Worm (Caenorhabditis elegans) whole organism, L1 larva: ENCODE results near the gene cTel54X.2.

ENCODE experiments used
- F16B12.6 ChIP-seq: fragments of 150-350 bp; optimal IDR thresholded peaks from 2 replicates; lab custom pipeline; 2014; ENCODE audit warnings: missing biosample characterization, missing genetic modification characterization
- aly-2 ChIP-seq: fragments of 150-350 bp; optimal IDR thresholded peaks from 2 replicates; lab custom pipeline; 2014; ENCODE audit warnings: missing biosample characterization, missing genetic modification characterization
- ceh-63 ChIP-seq: fragments of 200-800 bp; sonication (Bioruptor generic); optimal IDR thresholded peaks from 2 replicates; lab custom pipeline; 2018; ENCODE audit warnings: mild to moderate bottlenecking, missing genetic modification characterization, missing compliant biosample characterization
- ceh-8 ChIP-seq: fragments of 200-800 bp; sonication (Bioruptor generic); optimal IDR thresholded peaks from 2 replicates; lab custom pipeline; 2018; ENCODE audit warnings: mild to moderate bottlenecking, missing genetic modification characterization, moderate library complexity, missing compliant biosample characterization
- ceh-82 ChIP-seq, 3 experiments: fragments of 150-350 bp in 1 of 3; sonication (generic microtip) in 2 of 3; optimal IDR thresholded peaks; 2 replicates each; lab custom pipeline; 2014 to 2017; ENCODE audit warnings: missing biosample characterization in 3 of 3, missing genetic modification characterization in 3 of 3
- ces-1 ChIP-seq: fragments of 150-350 bp; optimal IDR thresholded peaks from 2 replicates; lab custom pipeline; 2014; ENCODE audit warnings: missing biosample characterization, missing genetic modification reagents, missing genetic modification characterization
- dpl-1 ChIP-seq, 3 experiments: fragments of 150-350 bp in 2 of 3; sonication (generic microtip) in 1 of 3; optimal IDR thresholded peaks; 2 replicates each; lab custom pipeline; 2014 to 2017; ENCODE audit warnings: missing biosample characterization in 3 of 3, missing genetic modification characterization in 3 of 3, missing genetic modification reagents in 3 of 3
- dsc-1 ChIP-seq: sonication (generic microtip); optimal IDR thresholded peaks from 2 replicates; lab custom pipeline; 2016; ENCODE audit warnings: mild to moderate bottlenecking, missing genetic modification characterization, missing compliant biosample characterization
- efl-1 ChIP-seq, 4 experiments: fragments of 150-350 bp; optimal IDR thresholded peaks in 3 of 4; peaks in 1 of 4; 1 replicate in 1 of 4; 2 replicates in 3 of 4; lab custom pipeline; 2014; ENCODE audit warnings: missing biosample characterization in 2 of 4, missing genetic modification characterization in 2 of 4, missing genetic modification reagents in 2 of 4
- egl-13 ChIP-seq: sonication (generic microtip); optimal IDR thresholded peaks from 2 replicates; lab custom pipeline; 2016; ENCODE audit warnings: missing genotype, missing genetic modification reagents, missing genetic modification characterization, missing compliant biosample characterization
- elt-2 ChIP-seq: sonication (generic microtip); optimal IDR thresholded peaks from 2 replicates; lab custom pipeline; 2016; ENCODE audit warnings: missing genetic modification characterization, mild to moderate bottlenecking, inconsistent platforms, missing compliant biosample characterization, missing genetic modification reagents
- fkh-10 ChIP-seq: sonication (generic microtip); optimal IDR thresholded peaks from 2 replicates; lab custom pipeline; 2017; ENCODE audit warnings: missing biosample characterization, missing genetic modification reagents, missing genetic modification characterization
- fkh-8 ChIP-seq: sonication (generic microtip); optimal IDR thresholded peaks from 2 replicates; lab custom pipeline; 2016; ENCODE audit warnings: mild to moderate bottlenecking, missing genetic modification characterization, missing compliant biosample characterization
- fos-1 ChIP-seq: fragments of 150-350 bp; optimal IDR thresholded peaks from 2 replicates; lab custom pipeline; 2014; ENCODE audit warnings: missing biosample characterization, missing genetic modification characterization
- hlh-17 ChIP-seq: fragments of 200-800 bp; sonication (Bioruptor generic); optimal IDR thresholded peaks from 2 replicates; lab custom pipeline; 2018; ENCODE audit warnings: missing genetic modification characterization, mild to moderate bottlenecking, missing compliant biosample characterization, moderate library complexity, borderline replicate concordance
- hlh-4 ChIP-seq: sonication (generic microtip); optimal IDR thresholded peaks from 2 replicates; lab custom pipeline; 2016; ENCODE audit warnings: mild to moderate bottlenecking, missing genetic modification characterization, missing compliant biosample characterization
- jun-1 ChIP-seq: fragments of 150-350 bp; optimal IDR thresholded peaks from 2 replicates; lab custom pipeline; 2014; ENCODE audit warnings: missing biosample characterization, missing genetic modification reagents, missing genetic modification characterization
- lin-14 ChIP-seq: fragments of 200-800 bp; sonication (Bioruptor generic); optimal IDR thresholded peaks from 2 replicates; lab custom pipeline; 2018; ENCODE audit warnings: mild to moderate bottlenecking, missing genetic modification characterization, moderate library complexity, missing compliant biosample characterization
- lin-15B ChIP-seq: fragments of 150-350 bp; sonication (generic microtip); optimal IDR thresholded peaks from 3 replicates; lab custom pipeline; 2014; ENCODE audit warnings: missing biosample characterization, missing genetic modification characterization
- lir-3 ChIP-seq: sonication (generic microtip); optimal IDR thresholded peaks from 2 replicates; lab custom pipeline; 2016; ENCODE audit warnings: mild to moderate bottlenecking, missing genetic modification characterization, moderate library complexity, missing compliant biosample characterization; ENCODE audit not compliant: poor library complexity
- lsy-2 ChIP-seq, 2 experiments: fragments of 150-350 bp; optimal IDR thresholded peaks; 2 replicates each; lab custom pipeline; 2014; ENCODE audit warnings: missing biosample characterization in 2 of 2, missing genetic modification characterization in 2 of 2
- mep-1 ChIP-seq: fragments of 150-350 bp; optimal IDR thresholded peaks from 2 replicates; lab custom pipeline; 2014; ENCODE audit warnings: missing biosample characterization, missing genetic modification characterization
- nhr-19 ChIP-seq: fragments of 200-800 bp; sonication (Bioruptor generic); conservative IDR thresholded peaks from 2 replicates; pipeline ENCODE4 v1.3.6; 2022; ENCODE audit warnings: missing genetic modification characterization, missing compliant biosample characterization
- nhr-20 ChIP-seq: sonication (generic microtip); optimal IDR thresholded peaks from 2 replicates; lab custom pipeline; 2016; ENCODE audit warnings: mild to moderate bottlenecking, missing genetic modification characterization, missing compliant biosample characterization
- nhr-47 ChIP-seq: sonication (generic microtip); optimal IDR thresholded peaks from 2 replicates; lab custom pipeline; 2016; ENCODE audit warnings: mild to moderate bottlenecking, missing genetic modification characterization, moderate library complexity, missing compliant biosample characterization
- nhr-71 ChIP-seq: sonication (generic microtip); optimal IDR thresholded peaks from 2 replicates; lab custom pipeline; 2016; ENCODE audit warnings: mild to moderate bottlenecking, missing genetic modification characterization, moderate library complexity, missing compliant biosample characterization
- nhr-76 ChIP-seq: sonication (generic microtip); optimal IDR thresholded peaks from 2 replicates; lab custom pipeline; 2017; ENCODE audit warnings: missing biosample characterization, missing genetic modification characterization
- nhr-85 ChIP-seq: sonication (generic microtip); peaks from one replicate; lab custom pipeline; 2016; ENCODE audit warnings: missing genetic modification characterization, inconsistent platforms, missing compliant biosample characterization
- pag-3 ChIP-seq: sonication (generic microtip); optimal IDR thresholded peaks from 2 replicates; lab custom pipeline; 2017; ENCODE audit warnings: missing genetic modification characterization, mild to moderate bottlenecking, missing compliant biosample characterization, antibody characterized with exemption, borderline replicate concordance; ENCODE audit not compliant: insufficient read depth
- pax-3 ChIP-seq: fragments of 200-800 bp; sonication (Bioruptor generic); optimal IDR thresholded peaks from 2 replicates; lab custom pipeline; 2018; ENCODE audit warnings: mild to moderate bottlenecking, missing genetic modification characterization, moderate library complexity, missing compliant biosample characterization
- skn-1 ChIP-seq: fragments of 150-350 bp; optimal IDR thresholded peaks from 2 replicates; lab custom pipeline; 2014; ENCODE audit warnings: missing biosample characterization, missing genetic modification characterization
- snu-23 ChIP-seq: sonication (generic microtip); optimal IDR thresholded peaks from 2 replicates; lab custom pipeline; 2016; ENCODE audit warnings: missing genetic modification characterization, missing compliant biosample characterization
- sox-4 ChIP-seq: sonication (generic microtip); optimal IDR thresholded peaks from 2 replicates; lab custom pipeline; 2016; ENCODE audit warnings: missing genetic modification characterization, missing compliant biosample characterization
- swsn-7 ChIP-seq: sonication (generic microtip); optimal IDR thresholded peaks from 2 replicates; lab custom pipeline; 2016; ENCODE audit warnings: missing genetic modification characterization, missing compliant biosample characterization
- tlp-1 ChIP-seq: fragments of 150-350 bp; optimal IDR thresholded peaks from 2 replicates; lab custom pipeline; 2014; ENCODE audit warnings: missing biosample characterization, missing genetic modification characterization
- unc-30 ChIP-seq: sonication (generic microtip); optimal IDR thresholded peaks from 2 replicates; lab custom pipeline; 2017; ENCODE audit warnings: missing biosample characterization, missing genetic modification characterization
- unc-86 ChIP-seq: sonication (generic microtip); optimal IDR thresholded peaks from 2 replicates; lab custom pipeline; 2016; ENCODE audit warnings: missing genetic modification characterization, missing compliant biosample characterization
- xbp-1 ChIP-seq: sonication (generic microtip); optimal IDR thresholded peaks from 2 replicates; lab custom pipeline; 2016; ENCODE audit warnings: missing genetic modification characterization, missing compliant biosample characterization
- zag-1 ChIP-seq: fragments of 150-350 bp; optimal IDR thresholded peaks from 2 replicates; lab custom pipeline; 2014; ENCODE audit warnings: missing biosample characterization, missing genetic modification characterization
- zip-4 ChIP-seq: fragments of 200-800 bp; sonication (Bioruptor generic); optimal IDR thresholded peaks from 2 replicates; lab custom pipeline; 2018; ENCODE audit warnings: mild to moderate bottlenecking, missing genetic modification characterization, moderate library complexity, missing compliant biosample characterization

The cTel54X.2 gene

ce11 chrIII:25582-25996, 22.5 kb downstream of the cTel54X.2 start (continued):
- TF ChIP-seq ceh-63 (no peak), pag-3 (no peak), dsc-1 (tag; lab: Kevin White, UChicago) (peak; percentile 66), sox-4 (tag; lab: Kevin White, UChicago) (peak; percentile 74), ceh-82 (tag; optimal IDR thresholded peaks at IDR 0.05; lab: Kevin White, UChicago) (peak; percentile 46 to 85 (median 77)), dpl-1 (GFP tag; optimal IDR thresholded peaks at IDR 0.05; lab: Kevin White, UChicago) (peak; percentile 5 to 36 (median 23)), swsn-7 (tag; lab: Kevin White, UChicago) (peak; percentile 78), jun-1 (tag; lab: Kevin White, UChicago) (peak; percentile 70), zag-1 (tag; lab: Kevin White, UChicago) (peak; percentile 18), snu-23 (peak; percentile 60), mep-1 (peak; percentile 20), egl-13 (tag; lab: Kevin White, UChicago) (peak; percentile 85), unc-86 (tag; lab: Kevin White, UChicago) (peak; percentile 78), pax-3 (tag; lab: Kevin White, UChicago) (peak; percentile 21), F16B12.6 (tag; lab: Kevin White, UChicago) (no peak), ces-1 (GFP tag; lab: Kevin White, UChicago) (peak; percentile 32), fkh-8 (peak; percentile 79), lin-15B (tag; lab: Kevin White, UChicago) (no peak), fos-1 (tag; lab: Kevin White, UChicago) (peak; percentile 43), nhr-20 (tag; lab: Kevin White, UChicago) (peak; percentile 84), nhr-85 (tag; lab: Kevin White, UChicago) (no peak), fkh-10 (GFP tag; lab: Kevin White, UChicago) (peak; percentile 91), nhr-47 (tag; lab: Kevin White, UChicago) (peak; percentile 84), nhr-71 (tag; lab: Kevin White, UChicago) (peak; percentile 84), hlh-17 (no peak), lsy-2 (tag; optimal IDR thresholded peaks at IDR 0.05; lab: Kevin White, UChicago) (peak; percentile 55 to 59), tlp-1 (tag; lab: Kevin White, UChicago) (no peak), efl-1 (optimal IDR thresholded peaks at IDR 0.05; lab: Kevin White, UChicago) (peak; percentile 54 to 61), efl-1 (GFP tag; optimal IDR thresholded peaks at IDR 0.05 in 1 of 2; lab: Kevin White, UChicago) (peak; percentile 17 to 92)
- TF ChIP-seq, all 84 proteins: peak for 35

ce11 chrIII:27341-27947, 24.4 kb downstream of the cTel54X.2 start:
- no peak for TF ChIP-seq hlh-17
- no peak for TF ChIP-seq hlh-4 (tag; lab: Kevin White, UChicago)
- no peak for TF ChIP-seq xbp-1 (tag; lab: Kevin White, UChicago)
- TF ChIP-seq nhr-76, result no peak
- peak; percentile 21 for TF ChIP-seq nhr-47 (tag; lab: Kevin White, UChicago)
- TF ChIP-seq lin-14, result no peak
- TF ChIP-seq unc-30 (tag; lab: Kevin White, UChicago), result no peak
- no peak for TF ChIP-seq ceh-82 (tag; optimal IDR thresholded peaks at IDR 0.05; lab: Kevin White, UChicago)
- TF ChIP-seq ceh-8, result no peak
- no peak for TF ChIP-seq elt-2 (tag; lab: Kevin White, UChicago)
- TF ChIP-seq zip-4 (GFP tag; lab: Kevin White, UChicago), result no peak
- peak; percentile 35 for TF ChIP-seq skn-1
- peak; percentile 34 for TF ChIP-seq nhr-71 (tag; lab: Kevin White, UChicago)
- no peak for TF ChIP-seq lir-3 (tag; lab: Kevin White, UChicago)
- no peak for TF ChIP-seq mep-1
- TF ChIP-seq dsc-1 (tag; lab: Kevin White, UChicago), result peak; percentile 47
- TF ChIP-seq sox-4 (tag; lab: Kevin White, UChicago), result peak; percentile 52
- TF ChIP-seq nhr-19 (GFP tag; lab: Robert Waterston, UW), result no peak
- no peak for TF ChIP-seq lin-15B (tag; lab: Kevin White, UChicago)
- TF ChIP-seq aly-2 (tag; lab: Kevin White, UChicago), result no peak
- peak; percentile 71 for TF ChIP-seq fkh-8
